Fruit fly (Drosophila melanogaster): Measurements from ENCODE around the gene mRpS6.

DNA sequence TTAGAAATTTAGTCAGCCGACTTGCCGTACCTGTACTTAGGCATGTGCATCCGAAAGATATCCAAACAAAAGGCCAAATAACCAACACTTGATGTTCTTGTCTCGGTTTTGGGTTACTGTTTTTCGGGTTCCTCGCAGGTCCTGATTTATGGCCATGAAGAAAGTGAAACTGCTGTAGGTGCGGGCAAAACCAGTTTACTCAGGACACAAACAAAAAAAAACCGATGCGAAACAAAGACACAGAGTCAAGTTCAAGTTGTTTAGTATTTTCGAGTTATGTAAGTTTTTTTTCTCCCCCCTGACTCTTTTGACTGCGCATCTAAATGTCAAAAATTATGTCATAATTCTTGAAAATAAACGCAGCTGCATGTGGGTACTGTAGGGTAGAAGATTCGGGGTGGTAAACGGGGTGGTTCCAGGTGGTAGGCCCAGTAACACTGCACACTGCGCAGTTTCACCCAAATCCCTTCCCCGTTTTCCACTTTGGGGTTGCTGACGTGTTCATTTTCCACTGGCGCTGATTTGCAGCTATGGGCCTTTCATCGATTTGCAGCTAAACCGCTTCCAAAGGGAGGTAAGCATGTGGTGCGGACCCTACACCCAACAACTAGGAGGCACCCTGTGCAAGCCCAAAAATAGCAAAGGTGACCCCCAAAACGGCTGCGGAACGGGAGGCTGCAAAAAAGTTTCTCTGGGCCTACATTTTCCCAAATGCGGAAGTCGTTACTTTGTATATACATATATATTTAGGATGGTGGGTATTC, 45.0 kb downstream of the mRpS6 start:
- TF ChIP-seq trh (GFP tag; optimal IDR thresholded peaks at IDR 0.05) (no peak), Max (GFP tag; optimal IDR thresholded peaks at IDR 0.05) (no peak), CG5245 (GFP tag; optimal IDR thresholded peaks at IDR 0.05) (no peak), jing (GFP tag; optimal IDR thresholded peaks at IDR 0.05) (no peak), CG7357 (GFP tag; IDR thresholded peaks at IDR 0.05) (no peak), Dll (GFP tag; IDR thresholded peaks at IDR 0.05; ENCODE audit: partially characterized antibody) (no peak), Ada2b (GFP tag; IDR thresholded peaks at IDR 0.05) (no peak), gcm (GFP tag; optimal IDR thresholded peaks at IDR 0.05) (no peak), ac (GFP tag; optimal IDR thresholded peaks at IDR 0.05) (no peak), Xrp1 (GFP tag; IDR thresholded peaks at IDR 0.05) (no peak), insv (GFP tag; optimal IDR thresholded peaks at IDR 0.05) (no peak), CG13296 (GFP tag; optimal IDR thresholded peaks at IDR 0.05) (no peak)
